Fruit fly (Drosophila melanogaster): Measurements from ENCODE around the gene Gr97a.

dm6 chr3R:26994532-26994931 is 28.2 kb upstream of the Gr97a start, which contains the start of gene TwdlC:
- TF ChIP-seq lola (GFP tag; optimal IDR thresholded peaks at IDR 0.05) (no peak), HLH106 (tag; optimal IDR thresholded peaks at IDR 0.05) (no peak), OdsH (GFP tag; optimal IDR thresholded peaks at IDR 0.05) (no peak), fru (GFP tag; optimal IDR thresholded peaks at IDR 0.05) (no peak), h (GFP tag; optimal IDR thresholded peaks at IDR 0.05) (no peak), Myc (optimal IDR thresholded peaks at IDR 0.05) (no peak), tai (GFP tag; optimal IDR thresholded peaks at IDR 0.05) (no peak), Abd-B (GFP tag; optimal IDR thresholded peaks at IDR 0.05) (no peak), jim (GFP tag; optimal IDR thresholded peaks at IDR 0.05) (no peak), Hr83 (GFP tag; optimal IDR thresholded peaks at IDR 0.05; ENCODE audit: poor library complexity, severe bottlenecking) (no peak), Dfd (GFP tag; optimal IDR thresholded peaks at IDR 0.05) (no peak), Hnf4 (GFP tag; optimal IDR thresholded peaks at IDR 0.05) (no peak), woc (GFP tag; optimal IDR thresholded peaks at IDR 0.05) (no peak), usp (GFP tag; optimal IDR thresholded peaks at IDR 0.05) (no peak)
